Fruit fly (Drosophila melanogaster) whole organism, pupa: ENCODE data around the gene CG8925.

Experiments
- CG10348 ChIP-seq: fragments of 200-800 bp; sonication (Bioruptor generic); IDR thresholded peaks from 2 replicates; pipeline ENCODE4 v1.3.6; 2022; ENCODE audit warnings: missing biosample characterization, missing genetic modification characterization
- CG12605 ChIP-seq: fragments of 200-800 bp; sonication (Bioruptor generic); IDR thresholded peaks from 2 replicates; pipeline ENCODE4 v1.3.6; 2022; ENCODE audit warnings: missing biosample characterization, missing genetic modification characterization
- CG13204 ChIP-seq: fragments of 200-800 bp; sonication (Bioruptor generic); optimal IDR thresholded peaks from 2 replicates; lab custom pipeline; 2018; ENCODE audit warnings: missing biosample characterization, mild to moderate bottlenecking, missing genetic modification characterization, moderate library complexity
- CG14655 ChIP-seq: fragments of 200-800 bp; sonication (Bioruptor generic); optimal IDR thresholded peaks from 3 replicates; lab custom pipeline; 2017; ENCODE audit warnings: mild to moderate bottlenecking, missing biosample characterization, missing genetic modification reagents, missing genetic modification characterization
- CG15710 ChIP-seq: fragments of 200-800 bp; sonication (Bioruptor generic); optimal IDR thresholded peaks from 2 replicates; lab custom pipeline; 2018; ENCODE audit warnings: missing biosample characterization, mild to moderate bottlenecking, missing genetic modification characterization, moderate library complexity
- CG17806 ChIP-seq: fragments of 200-800 bp; sonication (Bioruptor generic); optimal IDR thresholded peaks from 2 replicates; lab custom pipeline; 2018; ENCODE audit warnings: missing biosample characterization, mild to moderate bottlenecking, missing genetic modification characterization, moderate library complexity
- CG32121 ChIP-seq: fragments of 200-800 bp; sonication (Bioruptor generic); IDR thresholded peaks from 2 replicates; pipeline ENCODE4 v1.3.6; 2022; ENCODE audit warnings: missing biosample characterization, missing genetic modification characterization
- CG34367 ChIP-seq: fragments of 200-800 bp; sonication (Bioruptor generic); optimal IDR thresholded peaks from 2 replicates; lab custom pipeline; 2018; ENCODE audit warnings: missing biosample characterization, mild to moderate bottlenecking, missing genetic modification characterization
- CG4496 ChIP-seq: fragments of 200-800 bp; sonication (Bioruptor generic); IDR thresholded peaks from 3 replicates; pipeline ENCODE4 v1.3.6; 2022; ENCODE audit warnings: missing biosample characterization, missing genetic modification characterization
- CG8159 ChIP-seq: fragments of 200-800 bp; sonication (Bioruptor generic); optimal IDR thresholded peaks from 3 replicates; lab custom pipeline; 2018; ENCODE audit warnings: missing biosample characterization, mild to moderate bottlenecking, missing genetic modification characterization, moderate library complexity
- CG8301 ChIP-seq: fragments of 200-800 bp; sonication (Bioruptor generic); optimal IDR thresholded peaks from 2 replicates; lab custom pipeline; 2018; ENCODE audit warnings: missing biosample characterization, mild to moderate bottlenecking, missing genetic modification characterization
- CG9948 ChIP-seq: fragments of 200-800 bp; sonication (Bioruptor generic); optimal IDR thresholded peaks from 2 replicates; lab custom pipeline; 2018; ENCODE audit warnings: missing biosample characterization, mild to moderate bottlenecking, missing genetic modification characterization, moderate library complexity
- D1 ChIP-seq: fragments of 200-800 bp; sonication (Bioruptor generic); optimal IDR thresholded peaks from 2 replicates; lab custom pipeline; 2018; ENCODE audit warnings: missing biosample characterization, mild to moderate bottlenecking, missing genetic modification characterization, moderate library complexity
- EcR ChIP-seq: fragments of 200-800 bp; sonication (Bioruptor generic); optimal IDR thresholded peaks from 3 replicates; lab custom pipeline; 2019; ENCODE audit warnings: missing biosample characterization, missing genetic modification characterization, mild to moderate bottlenecking, moderate library complexity, missing genetic modification reagents
- Ets98B ChIP-seq: fragments of 200-800 bp; sonication (Bioruptor generic); IDR thresholded peaks from 2 replicates; pipeline ENCODE4 v1.3.6; 2022; ENCODE audit warnings: missing biosample characterization, missing genetic modification characterization
- Pif1A ChIP-seq: fragments of 200-800 bp; sonication (Bioruptor generic); optimal IDR thresholded peaks from 3 replicates; lab custom pipeline; 2016; ENCODE audit warnings: missing biosample characterization, missing genetic modification characterization
- Pif1B ChIP-seq: fragments of 200-800 bp; sonication (Bioruptor generic); optimal IDR thresholded peaks from 3 replicates; lab custom pipeline; 2016; ENCODE audit warnings: missing biosample characterization, missing genetic modification characterization
- Snoo ChIP-seq: fragments of 200-800 bp; sonication (Bioruptor generic); optimal IDR thresholded peaks from 3 replicates; lab custom pipeline; 2017; ENCODE audit warnings: missing biosample characterization, mild to moderate bottlenecking, missing genetic modification characterization, inconsistent platforms
- fd96Ca ChIP-seq: fragments of 200-800 bp; sonication (Bioruptor generic); IDR thresholded peaks from 3 replicates; pipeline ENCODE4 v1.3.6; 2022; ENCODE audit warnings: missing biosample characterization, missing genetic modification characterization
- gl ChIP-seq: fragments of 200-800 bp; sonication (Bioruptor generic); optimal IDR thresholded peaks from 2 replicates; lab custom pipeline; 2018; ENCODE audit warnings: missing biosample characterization, mild to moderate bottlenecking, missing genetic modification characterization
- rn ChIP-seq: fragments of 200-800 bp; sonication (Bioruptor generic); IDR thresholded peaks from 2 replicates; pipeline ENCODE4 v1.3.6; 2022; ENCODE audit warnings: missing biosample characterization, missing genetic modification characterization

CG8925 gene

DNA sequence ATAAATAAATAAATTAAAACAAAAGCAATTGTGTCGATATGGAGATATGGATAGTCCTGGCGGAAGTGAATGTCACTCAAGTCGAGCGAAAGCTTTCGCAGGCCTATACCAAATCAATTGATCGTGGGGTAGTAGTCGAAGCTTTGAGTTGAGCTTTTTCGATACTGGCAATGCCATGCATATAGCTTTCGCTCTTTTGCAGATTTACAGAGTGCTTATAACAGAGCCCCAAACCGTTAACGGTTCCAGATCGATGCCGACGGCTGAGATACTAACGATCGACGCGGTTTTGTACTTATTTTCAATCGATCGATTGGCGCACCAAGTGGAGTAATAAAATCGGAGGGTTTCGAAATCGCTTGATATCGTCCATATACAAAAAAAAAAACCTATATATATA, at the start of gene CG8925:
CG8925 (plus strand) TSS at position 245 of the 400 bp plus-strand sequence.
- TF ChIP-seq fd96Ca (GFP tag; lab: Robert Waterston, UW) (no peak), CG10348 (no peak), CG12605 (no peak), CG4496 (GFP tag; lab: Robert Waterston, UW) (no peak)
- TF ChIP-seq, all 21 proteins: peak for 0

DNA sequence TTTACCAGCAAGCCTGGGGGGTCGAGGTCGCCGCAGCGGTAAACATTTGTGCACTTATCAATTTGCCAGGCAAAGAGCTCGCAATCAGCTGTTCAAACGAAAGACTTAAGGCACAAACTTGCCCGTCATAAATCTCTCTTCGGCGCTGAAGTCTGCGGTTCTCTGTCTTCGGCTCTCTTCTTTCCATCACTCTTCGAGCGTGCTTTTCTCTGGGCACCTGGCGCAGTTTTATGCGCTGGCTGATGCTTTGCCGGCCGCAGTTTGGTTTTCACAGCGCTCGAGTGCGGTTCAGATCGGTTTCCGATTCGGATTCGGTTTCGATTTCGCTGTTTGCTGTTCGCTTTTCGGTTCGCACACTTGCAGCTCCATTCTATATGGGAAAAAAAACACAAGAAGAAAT, 43.3 kb upstream of the CG8925 start:
- TF ChIP-seq fd96Ca (GFP tag; lab: Robert Waterston, UW) (peak; percentile 45; the same call in 1 of the 3 replicates), gl (tag; lab: Kevin White, UChicago) (no peak), Ets98B (GFP tag; lab: Robert Waterston, UW) (peak; percentile 14; the same call in 1 of the 2 replicates), CG12605 (0 out of 2 replicates have a peak, but pooled peaks have one; percentile 21), CG13204 (GFP tag; lab: Kevin White, UChicago) (peak; percentile 6), Pif1A (GFP tag; lab: Kevin White, UChicago) (no peak), CG8159 (tag; lab: Kevin White, UChicago) (no peak), CG8301 (tag; lab: Kevin White, UChicago) (no peak), CG10348 (no peak)
- TF ChIP-seq, all 21 proteins: peak for 4

DNA sequence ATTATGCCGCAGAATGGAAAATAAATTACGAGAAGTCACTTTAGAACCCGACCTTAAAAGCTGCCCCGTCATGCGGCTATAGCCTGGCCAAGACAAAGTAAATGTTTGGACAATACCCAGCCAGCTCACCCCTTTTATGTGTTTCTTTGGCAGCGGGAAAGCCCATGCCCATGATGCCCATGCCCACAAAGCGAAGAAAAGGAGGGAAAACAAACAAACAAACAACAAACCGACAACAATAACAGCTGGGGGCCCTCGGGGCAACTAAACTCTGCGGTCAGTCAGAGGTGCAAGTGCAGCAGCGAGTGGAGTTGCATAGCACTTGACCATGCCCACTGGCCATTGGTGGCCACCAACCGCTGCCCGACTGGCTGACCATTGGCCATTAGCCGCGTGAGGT, 36.2 kb upstream of the CG8925 start:
- TF ChIP-seq EcR (no peak), Ets98B (GFP tag; lab: Robert Waterston, UW) (no peak), Pif1B (no peak), CG4496 (GFP tag; lab: Robert Waterston, UW) (no peak), CG9948 (tag; lab: Kevin White, UChicago) (no peak), CG13204 (GFP tag; lab: Kevin White, UChicago) (no peak), fd96Ca (GFP tag; lab: Robert Waterston, UW) (no peak), Snoo (tag; lab: Kevin White, UChicago) (no peak), D1 (no peak), CG17806 (tag; lab: Kevin White, UChicago) (no peak), CG32121 (no peak), rn (GFP tag; lab: Robert Waterston, UW) (no peak), CG12605 (no peak), CG14655 (GFP tag; lab: Kevin White, UChicago) (no peak), Pif1A (GFP tag; lab: Kevin White, UChicago) (no peak)

DNA sequence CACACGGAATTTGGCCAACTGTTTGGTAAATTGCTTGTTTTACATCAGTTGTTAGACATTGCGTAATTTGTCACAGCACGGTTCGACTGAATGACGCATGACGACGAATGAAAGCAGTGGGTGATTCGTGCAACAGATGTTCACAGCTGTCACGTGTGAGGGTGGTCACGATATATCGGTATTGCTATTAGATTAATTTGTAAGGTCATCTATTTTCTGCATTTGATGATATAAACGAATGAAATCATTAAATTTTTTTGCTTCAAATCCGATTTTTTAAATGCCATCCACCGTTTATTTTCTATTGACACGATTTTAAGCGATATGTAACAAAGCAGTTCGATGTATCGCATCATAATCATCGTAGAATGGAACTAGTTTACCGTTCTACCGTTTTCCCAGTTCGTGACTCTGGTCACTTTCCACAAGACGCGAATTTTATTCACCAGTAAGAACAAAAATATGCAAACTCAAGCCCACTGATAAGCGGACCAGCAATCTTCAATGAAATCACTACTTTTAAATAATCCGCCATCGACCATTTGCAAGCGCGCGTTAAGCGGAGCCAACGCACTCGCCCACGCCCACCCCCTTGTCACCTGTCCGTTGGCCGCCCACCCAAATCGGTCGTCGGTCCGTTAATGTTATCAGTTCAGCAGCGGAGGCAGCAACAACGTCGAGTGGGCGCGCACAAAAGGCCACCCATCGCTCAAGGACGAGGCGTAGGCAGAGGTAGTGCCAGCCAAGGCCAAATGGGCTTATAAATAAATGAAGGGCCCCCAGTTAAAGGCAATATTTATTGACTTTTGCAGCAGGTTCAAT, 24.9 kb upstream of the CG8925 start, which contains the start of the genes Mic26-27 and CG5916:
Mic26-27 (minus strand) TSS at position 224 of the 822 bp plus-strand sequence.
CG5916 (plus strand) TSS at position 398 of the 822 bp plus-strand sequence.
- TF ChIP-seq CG10348 (no peak), Snoo (tag; lab: Kevin White, UChicago) (peak; percentile 29), CG9948 (tag; lab: Kevin White, UChicago) (no peak), CG4496 (GFP tag; lab: Robert Waterston, UW) (no peak; the same call in 2 of the 3 replicates), CG13204 (GFP tag; lab: Kevin White, UChicago) (peak; percentile 46), EcR (peak; percentile 56), CG17806 (tag; lab: Kevin White, UChicago) (peak; percentile 3), gl (tag; lab: Kevin White, UChicago) (no peak), CG8301 (tag; lab: Kevin White, UChicago) (peak; percentile 4), rn (GFP tag; lab: Robert Waterston, UW) (no peak), Ets98B (GFP tag; lab: Robert Waterston, UW) (peak; percentile 65), Pif1A (GFP tag; lab: Kevin White, UChicago) (peak; percentile 19), fd96Ca (GFP tag; lab: Robert Waterston, UW) (peak; percentile 86), CG32121 (peak; percentile 47; the same call in 1 of the 2 replicates), CG8159 (tag; lab: Kevin White, UChicago) (peak; percentile 35), CG15710 (tag; lab: Kevin White, UChicago) (peak; percentile 34)

DNA sequence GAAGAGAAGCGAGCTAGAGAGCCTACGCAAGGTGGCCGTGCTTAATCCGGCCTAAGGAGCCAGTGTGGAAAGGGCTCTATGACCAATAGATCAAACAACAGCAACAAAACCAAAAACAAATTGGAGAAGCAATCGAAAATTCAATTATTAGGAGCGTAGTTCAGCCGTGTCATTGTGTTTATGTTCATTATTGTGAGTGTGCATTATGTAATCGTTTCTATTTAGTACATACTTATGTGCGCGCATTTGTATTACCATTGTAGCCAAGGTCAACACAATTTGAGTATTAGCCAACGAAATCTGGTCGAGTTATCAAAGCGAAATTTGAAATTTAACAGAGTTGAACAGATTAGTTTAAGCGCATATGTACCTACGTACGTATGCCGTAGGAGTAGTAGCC, 23.1 kb upstream of the CG8925 start:
- no peak for TF ChIP-seq CG34367 (tag; lab: Kevin White, UChicago)
- TF ChIP-seq CG14655 (GFP tag; lab: Kevin White, UChicago): no peak
- TF ChIP-seq CG10348: no peak
- no peak for TF ChIP-seq rn (GFP tag; lab: Robert Waterston, UW)
- TF ChIP-seq EcR: no peak
- TF ChIP-seq CG4496 (GFP tag; lab: Robert Waterston, UW): no peak
- TF ChIP-seq Pif1A (GFP tag; lab: Kevin White, UChicago): no peak
- no peak for TF ChIP-seq CG8159 (tag; lab: Kevin White, UChicago)
- TF ChIP-seq CG9948 (tag; lab: Kevin White, UChicago): no peak
- no peak for TF ChIP-seq CG13204 (GFP tag; lab: Kevin White, UChicago)
- no peak for TF ChIP-seq Ets98B (GFP tag; lab: Robert Waterston, UW)
- TF ChIP-seq CG17806 (tag; lab: Kevin White, UChicago): no peak
- no peak for TF ChIP-seq CG12605
- no peak for TF ChIP-seq CG15710 (tag; lab: Kevin White, UChicago)
- TF ChIP-seq CG32121: no peak
- TF ChIP-seq D1: no peak
- no peak for TF ChIP-seq Snoo (tag; lab: Kevin White, UChicago)
- TF ChIP-seq CG8301 (tag; lab: Kevin White, UChicago): no peak
- TF ChIP-seq Pif1B: no peak
